Fruit fly (Drosophila melanogaster) whole organism, wandering third instar larva: Measurements from ENCODE around the gene Or67c.

ENCODE experiments used
- h ChIP-seq: fragments of 200-800 bp; sonication (Bioruptor generic); optimal IDR thresholded peaks from 3 replicates; lab custom pipeline; 2016; ENCODE audit warnings: missing biosample characterization, mild to moderate bottlenecking, missing genetic modification characterization
- jim ChIP-seq: fragments of 175-275, 200-325 bp; sonication (Bioruptor generic); optimal IDR thresholded peaks from 2 replicates; lab custom pipeline; 2016; ENCODE audit warnings: missing biosample characterization, mild to moderate bottlenecking, missing genetic modification characterization
- usp ChIP-seq: fragments of >200 bp; optimal IDR thresholded peaks from 2 replicates; lab custom pipeline; 2017; ENCODE audit warnings: missing biosample characterization, missing genetic modification characterization

dm6 chr3L:10198571-10198970, 45.9 kb downstream of the Or67c start:
- TF ChIP-seq h, result no peak
- TF ChIP-seq jim (GFP tag; lab: Kevin White, UChicago), result no peak
- no peak for TF ChIP-seq usp (GFP tag; lab: Kevin White, UChicago)
